Fruit fly (Drosophila melanogaster): ENCODE measurements around the gene gdl-ORF39.

dm6 chr3L:15509398-15509797 is at the start of gene gdl-ORF39, which contains the start of gene gdl:
- TF ChIP-seq CG8478 (optimal IDR thresholded peaks at IDR 0.05) (no peak), CTCF (optimal IDR thresholded peaks at IDR 0.05) (no peak)
